Worm (Caenorhabditis elegans) whole organism, mixed stage, embryonic: ENCODE results near the gene Y45G5AM.7.
A peak's percentile ranks its signal among the peaks of the same experiment; 100 is the strongest.

Experiments
- M03D4.4 ChIP-seq: sonication (generic microtip); optimal IDR thresholded peaks from 2 replicates; lab custom pipeline; 2017; ENCODE audit warnings: mild to moderate bottlenecking, missing genetic modification characterization, missing compliant biosample characterization
- bed-3 ChIP-seq: fragments of 200-800 bp; sonication (Bioruptor generic); optimal IDR thresholded peaks from 3 replicates; lab custom pipeline; 2018; ENCODE audit warnings: mild to moderate bottlenecking, missing genetic modification characterization, moderate library complexity, missing compliant biosample characterization
- blmp-1 ChIP-seq: fragments of 150-350 bp; optimal IDR thresholded peaks from 2 replicates; lab custom pipeline; 2014; ENCODE audit warnings: missing biosample characterization, missing genetic modification characterization
- ceh-39 ChIP-seq: fragments of 150-350 bp; optimal IDR thresholded peaks from 2 replicates; lab custom pipeline; 2014; ENCODE audit warnings: missing biosample characterization, missing genetic modification characterization
- ceh-43 ChIP-seq: fragments of 200-800 bp; sonication (Bioruptor generic); optimal IDR thresholded peaks from 2 replicates; lab custom pipeline; 2018; ENCODE audit warnings: mild to moderate bottlenecking, missing genetic modification characterization, moderate library complexity, missing compliant biosample characterization
- ceh-83 ChIP-seq: fragments of 200-800 bp; sonication (Bioruptor generic); optimal IDR thresholded peaks from 2 replicates; lab custom pipeline; 2018; ENCODE audit warnings: mild to moderate bottlenecking, missing genetic modification characterization, missing compliant biosample characterization
- ces-1 ChIP-seq: fragments of 150-350 bp; optimal IDR thresholded peaks from 2 replicates; lab custom pipeline; 2014; ENCODE audit warnings: missing biosample characterization, missing genetic modification reagents, missing genetic modification characterization
- cnd-1 ChIP-seq: fragments of 200-800 bp; sonication (Bioruptor generic); optimal IDR thresholded peaks from 2 replicates; lab custom pipeline; 2018; ENCODE audit warnings: mild to moderate bottlenecking, missing genetic modification characterization, missing compliant biosample characterization
- drap-1 ChIP-seq: fragments of 200-800 bp; sonication (Bioruptor generic); optimal IDR thresholded peaks from 3 replicates; lab custom pipeline; 2018; ENCODE audit warnings: mild to moderate bottlenecking, missing genetic modification characterization, missing compliant biosample characterization
- elt-1 ChIP-seq: sonication (generic microtip); optimal IDR thresholded peaks from 2 replicates; lab custom pipeline; 2017; ENCODE audit warnings: missing genetic modification characterization, mild to moderate bottlenecking, missing compliant biosample characterization, antibody characterized with exemption, moderate library complexity, borderline replicate concordance; ENCODE audit not compliant: insufficient read depth
- elt-3 ChIP-seq: fragments of 150-350 bp; optimal IDR thresholded peaks from 2 replicates; lab custom pipeline; 2014; ENCODE audit warnings: missing biosample characterization, missing genetic modification characterization
- flh-1 ChIP-seq: fragments of 200-800 bp; sonication (Bioruptor generic); optimal IDR thresholded peaks from 2 replicates; lab custom pipeline; 2018; ENCODE audit warnings: mild to moderate bottlenecking, missing genetic modification characterization, moderate library complexity, missing compliant biosample characterization
- ham-2 ChIP-seq: fragments of 200-800 bp; sonication (Bioruptor generic); optimal IDR thresholded peaks from 2 replicates; lab custom pipeline; 2018; ENCODE audit warnings: mild to moderate bottlenecking, missing genetic modification characterization, missing compliant biosample characterization
- hlh-1 ChIP-seq: fragments of 150-350 bp; optimal IDR thresholded peaks from 2 replicates; lab custom pipeline; 2014; ENCODE audit warnings: missing biosample characterization, missing genetic modification reagents, missing genetic modification characterization
- lin-13 ChIP-seq: fragments of 150-350 bp; optimal IDR thresholded peaks from 2 replicates; lab custom pipeline; 2014; ENCODE audit warnings: missing biosample characterization, missing genetic modification characterization
- lin-32 ChIP-seq: fragments of 200-800 bp; sonication (Bioruptor generic); optimal IDR thresholded peaks from 2 replicates; lab custom pipeline; 2018; ENCODE audit warnings: mild to moderate bottlenecking, missing genetic modification characterization, missing compliant biosample characterization
- lsy-2 ChIP-seq: fragments of 150-350 bp; optimal IDR thresholded peaks from 2 replicates; lab custom pipeline; 2014; ENCODE audit warnings: missing biosample characterization, missing genetic modification characterization
- mab-5 ChIP-seq: fragments of 150-350 bp; optimal IDR thresholded peaks from 2 replicates; lab custom pipeline; 2014; ENCODE audit warnings: missing biosample characterization, missing genetic modification characterization
- mep-1 ChIP-seq: fragments of 150-350 bp; optimal IDR thresholded peaks from 2 replicates; lab custom pipeline; 2017; ENCODE audit warnings: missing biosample characterization, missing genetic modification reagents, missing genetic modification characterization, inconsistent platforms
- mls-2 ChIP-seq: sonication (generic microtip); optimal IDR thresholded peaks from 2 replicates; lab custom pipeline; 2016; ENCODE audit warnings: mild to moderate bottlenecking, missing genetic modification characterization, moderate library complexity, missing compliant biosample characterization
- nhr-12 ChIP-seq: fragments of 150-350 bp; optimal IDR thresholded peaks from 2 replicates; lab custom pipeline; 2014; ENCODE audit warnings: missing biosample characterization, missing genetic modification characterization
- nhr-2 ChIP-seq: fragments of 150-350 bp; optimal IDR thresholded peaks from 2 replicates; lab custom pipeline; 2014; ENCODE audit warnings: missing biosample characterization, missing genetic modification characterization
- nhr-237 ChIP-seq: fragments of 150-350 bp; optimal IDR thresholded peaks from 2 replicates; lab custom pipeline; 2014; ENCODE audit warnings: missing biosample characterization, missing genetic modification characterization
- nhr-28 ChIP-seq: fragments of 150-350 bp; optimal IDR thresholded peaks from 2 replicates; lab custom pipeline; 2014; ENCODE audit warnings: missing biosample characterization, missing genetic modification characterization
- nhr-76 ChIP-seq: sonication (generic microtip); optimal IDR thresholded peaks from 2 replicates; lab custom pipeline; 2017; ENCODE audit warnings: missing biosample characterization, missing genetic modification characterization
- pha-4 ChIP-seq: fragments of 150-350 bp; optimal IDR thresholded peaks from 2 replicates; lab custom pipeline; 2018; ENCODE audit warnings: missing biosample characterization, missing genetic modification reagents, missing genetic modification characterization
- sem-2 ChIP-seq: fragments of 200-800 bp; sonication (Bioruptor generic); optimal IDR thresholded peaks from 2 replicates; lab custom pipeline; 2018; ENCODE audit warnings: mild to moderate bottlenecking, missing genetic modification characterization, missing compliant biosample characterization
- snpc-4 ChIP-seq: fragments of 150-350 bp; optimal IDR thresholded peaks from 2 replicates; lab custom pipeline; 2014; ENCODE audit warnings: missing biosample characterization, missing genetic modification characterization
- sptf-1 ChIP-seq: sonication (generic microtip); optimal IDR thresholded peaks from 2 replicates; lab custom pipeline; 2017; ENCODE audit warnings: mild to moderate bottlenecking, missing genetic modification characterization, moderate library complexity, missing compliant biosample characterization
- tbx-8 ChIP-seq: fragments of 200-800 bp; sonication (Bioruptor generic); optimal IDR thresholded peaks from 2 replicates; lab custom pipeline; 2018; ENCODE audit warnings: mild to moderate bottlenecking, missing genetic modification characterization, moderate library complexity, missing compliant biosample characterization
- unc-120 ChIP-seq: sonication (generic microtip); optimal IDR thresholded peaks from 2 replicates; lab custom pipeline; 2017; ENCODE audit warnings: missing genetic modification characterization, missing compliant biosample characterization; ENCODE audit not compliant: poor library complexity, severe bottlenecking
- unc-39 ChIP-seq: fragments of 150-350 bp; optimal IDR thresholded peaks from 2 replicates; lab custom pipeline; 2014; ENCODE audit warnings: missing biosample characterization, missing genetic modification characterization
- unc-62 ChIP-seq: fragments of 150-350 bp; optimal IDR thresholded peaks from 2 replicates; lab custom pipeline; 2014; ENCODE audit warnings: missing biosample characterization, missing genetic modification reagents, missing genetic modification characterization
- zip-8 ChIP-seq: fragments of 150-350 bp; optimal IDR thresholded peaks from 2 replicates; lab custom pipeline; 2014; ENCODE audit warnings: missing biosample characterization, missing genetic modification characterization
- ztf-11 ChIP-seq: fragments of 150-350 bp; optimal IDR thresholded peaks from 2 replicates; lab custom pipeline; 2014; ENCODE audit warnings: missing biosample characterization, missing genetic modification characterization

The Y45G5AM.7 gene

DNA sequence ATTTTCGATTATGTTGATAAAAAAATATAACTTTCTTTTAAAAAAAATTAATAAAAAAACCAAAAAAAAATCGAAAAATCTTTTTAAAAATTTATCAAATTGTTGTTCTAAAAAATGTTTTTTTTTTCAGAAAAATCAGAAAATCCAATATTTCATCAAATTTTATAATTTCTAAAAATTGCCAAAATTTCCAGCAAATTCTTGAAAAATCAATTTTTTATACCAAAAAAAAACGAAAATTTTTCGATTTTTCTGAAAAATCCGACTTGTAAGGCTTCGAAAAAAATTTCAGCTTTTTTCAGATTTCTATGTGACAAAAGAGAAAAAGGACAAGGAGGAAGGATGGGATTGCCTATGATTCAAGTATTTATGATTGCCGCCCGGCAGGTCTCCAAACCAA lies 34.4 kb upstream of the Y45G5AM.7 start, which contains the start of gene H43I07.1:
Gene H43I07.1, plus strand, starts transcription at position 301 of the 400 bp plus-strand sequence.
- no peak for TF ChIP-seq unc-120
- no peak for TF ChIP-seq ces-1
- no peak for TF ChIP-seq mep-1 (tag; lab: Kevin White, UChicago)
- no peak for TF ChIP-seq M03D4.4
- TF ChIP-seq lin-32: no peak
- no peak for TF ChIP-seq nhr-28
- no peak for TF ChIP-seq blmp-1
- TF ChIP-seq ham-2: no peak
- no peak for TF ChIP-seq lsy-2 (tag; lab: Kevin White, UChicago)
- no peak for TF ChIP-seq nhr-2 (tag; lab: Kevin White, UChicago)
- no peak for TF ChIP-seq ceh-43 (GFP tag; lab: Kevin White, UChicago)
- TF ChIP-seq pha-4 (tag; lab: Kevin White, UChicago): no peak
- no peak for TF ChIP-seq nhr-76 (tag; lab: Kevin White, UChicago)
- no peak for TF ChIP-seq elt-3 (tag; lab: Kevin White, UChicago)
- TF ChIP-seq drap-1 (GFP tag; lab: Kevin White, UChicago): no peak

DNA sequence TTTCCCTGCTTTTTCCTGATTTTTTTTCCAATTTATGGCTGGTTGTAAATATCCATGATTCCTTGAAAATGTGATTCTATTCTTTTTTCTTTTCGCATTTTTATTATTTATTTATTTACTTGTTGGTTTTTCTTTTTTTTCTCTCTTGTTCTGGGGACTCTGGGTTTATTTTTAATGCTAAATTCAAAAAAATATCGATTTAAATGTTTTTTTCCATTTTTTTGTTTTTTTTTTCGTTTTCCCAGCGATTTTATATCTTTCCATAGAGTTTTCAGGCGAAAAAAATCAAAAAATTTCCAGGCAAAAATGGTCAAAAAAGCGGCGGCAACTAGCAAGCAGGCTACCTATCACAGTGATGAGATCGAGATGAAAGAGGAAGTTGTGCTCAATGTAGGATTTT lies 29.1 kb upstream of the Y45G5AM.7 start, which contains the start of gene rpac-40:
Gene rpac-40, plus strand, starts transcription at position 301 of the 400 bp plus-strand sequence.
- TF ChIP-seq lin-32 (no peak), ces-1 (no peak), ceh-39 (tag; lab: Kevin White, UChicago) (no peak), nhr-76 (tag; lab: Kevin White, UChicago) (no peak), tbx-8 (GFP tag; lab: Kevin White, UChicago) (no peak), blmp-1 (no peak), ceh-83 (no peak)

DNA sequence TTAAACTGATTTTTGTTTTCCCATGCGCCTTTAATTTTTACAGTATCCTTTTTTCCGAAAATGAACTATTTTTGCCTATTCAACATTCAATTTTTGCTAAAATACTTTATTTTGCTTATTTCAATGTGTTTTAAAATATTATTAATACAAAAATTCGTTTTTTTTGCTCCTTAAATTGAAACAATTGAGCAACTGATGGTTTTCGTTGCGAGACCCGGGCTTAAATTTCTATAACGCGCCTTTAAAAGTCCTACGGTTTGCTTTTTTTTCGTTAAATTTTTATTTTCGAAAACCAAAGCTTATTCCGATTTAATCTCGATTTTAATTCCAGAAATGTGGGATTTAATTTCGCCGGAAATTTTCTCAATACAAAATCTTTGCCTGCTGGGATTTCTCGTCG lies 25.2 kb upstream of the Y45G5AM.7 start, which contains the start of gene algn-5:
Gene algn-5, plus strand, starts transcription at position 295 of the 400 bp plus-strand sequence.
- TF ChIP-seq nhr-28 (no peak), hlh-1 (tag; lab: Kevin White, UChicago) (no peak), sem-2 (GFP tag; lab: Kevin White, UChicago) (no peak), lin-32 (no peak), ceh-39 (tag; lab: Kevin White, UChicago) (no peak), bed-3 (no peak), flh-1 (GFP tag; lab: Kevin White, UChicago) (no peak), ceh-43 (GFP tag; lab: Kevin White, UChicago) (no peak), nhr-237 (tag; lab: Kevin White, UChicago) (no peak), ztf-11 (tag; lab: Kevin White, UChicago) (no peak), snpc-4 (tag; lab: Kevin White, UChicago) (no peak), ces-1 (no peak), lsy-2 (tag; lab: Kevin White, UChicago) (no peak), mab-5 (no peak), tbx-8 (GFP tag; lab: Kevin White, UChicago) (no peak), ham-2 (no peak), ceh-83 (no peak), cnd-1 (tag; lab: Kevin White, UChicago) (no peak)

ce11 chrV:4194587-4195211 lies 24.7 kb upstream of the Y45G5AM.7 start, which contains the start of gene Y45G5AM.9:
Y45G5AM.9 (minus strand) TSS chrV:4194637.
- TF ChIP-seq flh-1 (GFP tag; lab: Kevin White, UChicago): no peak
- peak; percentile 3 for TF ChIP-seq tbx-8 (GFP tag; lab: Kevin White, UChicago)
- TF ChIP-seq ceh-39 (tag; lab: Kevin White, UChicago): peak; percentile 34
- TF ChIP-seq nhr-28: no peak
- peak; percentile 5 for TF ChIP-seq nhr-76 (tag; lab: Kevin White, UChicago)
- no peak for TF ChIP-seq unc-39
- peak; percentile 67 for TF ChIP-seq nhr-237 (tag; lab: Kevin White, UChicago)
- TF ChIP-seq cnd-1 (tag; lab: Kevin White, UChicago): peak; percentile 66
- TF ChIP-seq mab-5: no peak
- peak; percentile 74 for TF ChIP-seq M03D4.4
- TF ChIP-seq ceh-83: no peak
- TF ChIP-seq nhr-2 (tag; lab: Kevin White, UChicago): no peak
- TF ChIP-seq ces-1: peak; percentile 34
- TF ChIP-seq lin-32: no peak
- peak; percentile 83 for TF ChIP-seq mep-1 (tag; lab: Kevin White, UChicago)
- TF ChIP-seq bed-3: no peak
- TF ChIP-seq snpc-4 (tag; lab: Kevin White, UChicago): no peak
- no peak for TF ChIP-seq blmp-1
- peak; percentile 69 for TF ChIP-seq mls-2 (tag; lab: Kevin White, UChicago)
- TF ChIP-seq sem-2 (GFP tag; lab: Kevin White, UChicago): peak; percentile 3
- peak; percentile 92 for TF ChIP-seq ham-2
- TF ChIP-seq lsy-2 (tag; lab: Kevin White, UChicago): peak; percentile 71
- TF ChIP-seq elt-3 (tag; lab: Kevin White, UChicago): no peak
- no peak for TF ChIP-seq elt-1 (tag; lab: Kevin White, UChicago)
- TF ChIP-seq nhr-12: no peak
- no peak for TF ChIP-seq ztf-11 (tag; lab: Kevin White, UChicago)
- peak; percentile 86 for TF ChIP-seq lin-13 (tag; lab: Kevin White, UChicago)
- peak; percentile 11 for TF ChIP-seq unc-62 (GFP tag; lab: Kevin White, UChicago)
- TF ChIP-seq hlh-1 (tag; lab: Kevin White, UChicago): peak; percentile 8
- TF ChIP-seq pha-4 (tag; lab: Kevin White, UChicago): peak; percentile 76
- peak; percentile 83 for TF ChIP-seq unc-120
- no peak for TF ChIP-seq zip-8 (tag; lab: Kevin White, UChicago)
- peak; percentile 63 for TF ChIP-seq drap-1 (GFP tag; lab: Kevin White, UChicago)
- TF ChIP-seq sptf-1 (tag; lab: Kevin White, UChicago): peak; percentile 78
- TF ChIP-seq ceh-43 (GFP tag; lab: Kevin White, UChicago): peak; percentile 74
- TF ChIP-seq, all 35 proteins: peak for 20
